Fruit fly (Drosophila melanogaster): ENCODE results near the gene Cralbp.

dm6 chr3L:5834798-5835197 is 48.3 kb upstream of the Cralbp start:
- TF ChIP-seq CG8478 (optimal IDR thresholded peaks at IDR 0.05) (no peak), CTCF (optimal IDR thresholded peaks at IDR 0.05) (no peak)

Data from S2 (cell line).